Worm (Caenorhabditis elegans) whole organism, early embryonic: ENCODE data around the gene C03B1.4.

Experiments used
- B0310.2 ChIP-seq: sonication (generic microtip); optimal IDR thresholded peaks from 2 replicates; lab custom pipeline; 2016; ENCODE audit warnings: mild to moderate bottlenecking, missing genetic modification characterization, missing compliant biosample characterization
- F13C5.2 ChIP-seq: sonication (generic microtip); optimal IDR thresholded peaks from 2 replicates; lab custom pipeline; 2017; ENCODE audit warnings: mild to moderate bottlenecking, missing genetic modification characterization, inconsistent platforms, missing compliant biosample characterization
- aly-1 ChIP-seq: sonication (generic microtip); optimal IDR thresholded peaks from 2 replicates; lab custom pipeline; 2016; ENCODE audit warnings: missing genetic modification characterization, missing compliant biosample characterization
- ama-1 ChIP-seq: fragments of 150-350 bp; optimal IDR thresholded peaks from 2 replicates; lab custom pipeline; 2014
- ceh-13 ChIP-seq: fragments of 200-800 bp; sonication (Bioruptor generic); optimal IDR thresholded peaks from 2 replicates; lab custom pipeline; 2018; ENCODE audit warnings: mild to moderate bottlenecking, missing genetic modification characterization, missing compliant biosample characterization
- ceh-36 ChIP-seq: sonication (generic microtip); optimal IDR thresholded peaks from 2 replicates; lab custom pipeline; 2016; ENCODE audit warnings: missing genetic modification characterization, inconsistent platforms, missing compliant biosample characterization
- ets-7 ChIP-seq: sonication (generic microtip); optimal IDR thresholded peaks from 2 replicates; lab custom pipeline; 2016; ENCODE audit warnings: missing genotype, missing genetic modification characterization, missing compliant biosample characterization
- flt-1 ChIP-seq: fragments of 200-800 bp; sonication (Bioruptor generic); IDR thresholded peaks from 2 replicates; pipeline ENCODE4 v1.3.6; 2022; ENCODE audit warnings: missing genetic modification characterization, missing compliant biosample characterization
- hmbx-1 ChIP-seq: sonication (generic microtip); optimal IDR thresholded peaks from 2 replicates; lab custom pipeline; 2016; ENCODE audit warnings: mild to moderate bottlenecking, missing genetic modification characterization, missing compliant biosample characterization
- hmg-4 ChIP-seq: fragments of 200-800 bp; sonication (Bioruptor generic); optimal IDR thresholded peaks from 2 replicates; lab custom pipeline; 2018; ENCODE audit warnings: mild to moderate bottlenecking, missing genetic modification characterization, missing compliant biosample characterization
- hnd-1 ChIP-seq: sonication (generic microtip); optimal IDR thresholded peaks from 2 replicates; lab custom pipeline; 2016; ENCODE audit warnings: missing genetic modification characterization, missing compliant biosample characterization
- pes-1 ChIP-seq: fragments of 200-800 bp; sonication (Bioruptor generic); IDR thresholded peaks from 2 replicates; pipeline ENCODE4 v1.3.6; 2022; ENCODE audit warnings: missing genetic modification reagents, missing genetic modification characterization, missing compliant biosample characterization
- scrt-1 ChIP-seq: fragments of 200-800 bp; sonication (Bioruptor generic); IDR thresholded peaks from 2 replicates; pipeline ENCODE4 v1.3.6; 2022; ENCODE audit warnings: missing genetic modification characterization, missing compliant biosample characterization
- sea-1 ChIP-seq: fragments of 200-800 bp; sonication (Bioruptor generic); conservative IDR thresholded peaks from 2 replicates; pipeline ENCODE4 v1.3.6; 2022; ENCODE audit warnings: missing genetic modification characterization, missing compliant biosample characterization
- tbx-11 ChIP-seq: fragments of 200-800 bp; sonication (Bioruptor generic); IDR thresholded peaks from 2 replicates; pipeline ENCODE4 v1.3.6; 2022; ENCODE audit warnings: missing genetic modification characterization, missing compliant biosample characterization
- tbx-37 ChIP-seq: fragments of 200-800 bp; sonication (Bioruptor generic); conservative IDR thresholded peaks from 2 replicates; pipeline ENCODE4 v1.3.6; 2022; ENCODE audit warnings: missing genetic modification reagents, missing genetic modification characterization, missing compliant biosample characterization
- tra-4 ChIP-seq: sonication (generic microtip); optimal IDR thresholded peaks from 2 replicates; lab custom pipeline; 2017; ENCODE audit warnings: missing genetic modification characterization, missing compliant biosample characterization

The C03B1.4 gene

ce11 chrX:6360077-6360476 lies 4.2 kb upstream of the C03B1.4 start:
- no peak for TF ChIP-seq tra-4 (tag; lab: Kevin White, UChicago)
- no peak for TF ChIP-seq flt-1 (GFP tag; lab: Robert Waterston, UW)
- TF ChIP-seq tbx-37 (GFP tag; lab: Robert Waterston, UW): no peak
- no peak for TF ChIP-seq aly-1 (tag; lab: Kevin White, UChicago)
- TF ChIP-seq hmbx-1 (tag; lab: Kevin White, UChicago): no peak
- TF ChIP-seq sea-1 (GFP tag; lab: Robert Waterston, UW): no peak
- TF ChIP-seq scrt-1 (GFP tag; lab: Robert Waterston, UW): no peak
- no peak for TF ChIP-seq hmg-4 (GFP tag; lab: Kevin White, UChicago)
- TF ChIP-seq ceh-36: no peak
- TF ChIP-seq ama-1 (lab: Kevin White, UChicago): no peak
- no peak for TF ChIP-seq F13C5.2 (tag; lab: Kevin White, UChicago)
- TF ChIP-seq ceh-13 (GFP tag; lab: Kevin White, UChicago): no peak
- TF ChIP-seq hnd-1 (tag; lab: Kevin White, UChicago): no peak
- no peak for TF ChIP-seq tbx-11 (GFP tag; lab: Robert Waterston, UW)

- no peak for TF ChIP-seq ama-1 (lab: Kevin White, UChicago)
- no peak for TF ChIP-seq tbx-11 (GFP tag; lab: Robert Waterston, UW)
- no peak for TF ChIP-seq aly-1 (tag; lab: Kevin White, UChicago)
- no peak for TF ChIP-seq pes-1 (GFP tag; lab: Robert Waterston, UW)
- TF ChIP-seq sea-1 (GFP tag; lab: Robert Waterston, UW): no peak
- TF ChIP-seq hmg-4 (GFP tag; lab: Kevin White, UChicago): no peak
- no peak for TF ChIP-seq F13C5.2 (tag; lab: Kevin White, UChicago)
- no peak for TF ChIP-seq flt-1 (GFP tag; lab: Robert Waterston, UW)
- no peak for TF ChIP-seq B0310.2 (tag; lab: Kevin White, UChicago)
- no peak for TF ChIP-seq hnd-1 (tag; lab: Kevin White, UChicago)
- TF ChIP-seq tbx-37 (GFP tag; lab: Robert Waterston, UW): no peak
- TF ChIP-seq scrt-1 (GFP tag; lab: Robert Waterston, UW): no peak
Measured at ce11 chrX:6360658-6361057, 3.6 kb upstream of the C03B1.4 start, which contains the start of gene C03B1.14. Gene C03B1.14 (minus strand): TSS chrX:6360758.

ce11 chrX:6365715-6366114 lies 1.4 kb downstream of the C03B1.4 start, which contains the start of gene C03B1.3:
Gene C03B1.3 (plus strand): TSS chrX:6366015.
- no peak for TF ChIP-seq hnd-1 (tag; lab: Kevin White, UChicago)

DNA sequence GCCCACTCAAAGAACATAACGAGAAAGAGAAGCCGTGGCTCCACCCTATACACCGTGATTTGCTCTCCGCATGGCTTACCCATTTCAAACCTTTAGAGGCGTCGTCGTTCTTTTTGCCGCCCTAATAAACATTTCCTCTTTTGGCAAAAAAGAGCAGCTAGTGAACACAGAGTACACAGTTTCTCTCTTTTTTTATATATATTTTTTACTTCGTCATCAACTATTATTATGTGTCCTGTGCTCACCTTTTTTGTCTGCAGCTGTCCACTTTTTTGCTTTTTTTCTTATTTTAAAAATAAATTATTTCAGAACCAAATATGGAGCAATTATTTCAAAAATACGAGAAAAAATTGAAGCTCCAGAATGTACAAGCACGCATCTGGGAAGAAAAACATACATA lies 5.4 kb downstream of the C03B1.4 start, which contains the start of gene C03B1.2:
TSS of gene C03B1.2 (plus strand) at position 301 of the 400 bp plus-strand sequence.
- TF ChIP-seq sea-1 (GFP tag; lab: Robert Waterston, UW) (no peak), hmbx-1 (tag; lab: Kevin White, UChicago) (no peak), flt-1 (GFP tag; lab: Robert Waterston, UW) (no peak), scrt-1 (GFP tag; lab: Robert Waterston, UW) (no peak), hnd-1 (tag; lab: Kevin White, UChicago) (no peak), ets-7 (tag; lab: Kevin White, UChicago) (no peak), B0310.2 (tag; lab: Kevin White, UChicago) (no peak), pes-1 (GFP tag; lab: Robert Waterston, UW) (no peak), hmg-4 (GFP tag; lab: Kevin White, UChicago) (no peak), ceh-36 (no peak)

DNA sequence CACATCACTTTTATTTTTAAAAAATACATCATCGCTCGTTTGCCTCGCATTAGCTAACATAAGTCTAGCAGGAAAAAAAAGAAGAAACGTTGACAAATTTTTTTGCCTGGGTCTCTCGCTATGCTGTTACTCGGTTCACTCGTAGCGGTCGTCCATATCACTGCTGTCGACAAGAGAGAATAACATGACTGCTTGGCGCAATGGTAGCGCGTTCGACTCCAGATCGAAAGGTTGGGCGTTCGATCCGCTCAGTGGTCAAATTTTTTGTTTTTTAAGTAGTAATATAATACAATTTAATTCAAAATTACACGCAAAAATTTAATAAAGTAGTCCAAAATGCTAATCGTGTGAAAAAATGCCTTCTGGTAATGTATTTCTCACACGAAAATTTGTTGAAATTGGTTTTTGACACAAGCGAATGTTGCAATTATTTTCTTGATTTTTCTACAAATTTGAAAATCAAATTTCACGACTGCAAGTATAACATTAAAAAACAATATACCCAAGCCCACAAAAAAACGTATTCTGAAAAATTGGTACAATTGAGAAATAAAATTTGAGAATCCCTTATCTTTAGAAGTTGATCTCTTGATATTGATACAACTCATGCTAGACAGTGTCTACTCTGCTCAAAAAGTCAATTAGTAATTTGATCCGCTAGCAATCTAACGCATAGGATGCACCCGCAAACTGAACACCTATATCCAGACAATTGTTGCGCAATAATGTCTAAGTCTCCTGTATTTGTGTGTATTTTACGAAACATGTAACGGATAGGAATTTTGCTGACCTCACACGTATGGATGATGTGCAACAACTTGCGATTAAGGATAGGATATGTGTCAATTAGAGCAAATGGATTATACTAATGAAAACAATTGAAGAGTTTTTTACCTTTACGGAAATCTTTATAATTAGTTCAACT lies 7.2 kb downstream of the C03B1.4 start:
- TF ChIP-seq pes-1 (GFP tag; lab: Robert Waterston, UW) (peak; percentile 92), flt-1 (GFP tag; lab: Robert Waterston, UW) (peak; percentile 82), tbx-11 (GFP tag; lab: Robert Waterston, UW) (peak; percentile 88), ets-7 (tag; lab: Kevin White, UChicago) (no peak), aly-1 (tag; lab: Kevin White, UChicago) (peak; percentile 33), ama-1 (lab: Kevin White, UChicago) (no peak), ceh-36 (peak; percentile 81), sea-1 (GFP tag; lab: Robert Waterston, UW) (peak; percentile 79), F13C5.2 (tag; lab: Kevin White, UChicago) (peak; percentile 62), ceh-13 (GFP tag; lab: Kevin White, UChicago) (peak; percentile 73), B0310.2 (tag; lab: Kevin White, UChicago) (peak; percentile 58), hmg-4 (GFP tag; lab: Kevin White, UChicago) (peak; percentile 85), tra-4 (tag; lab: Kevin White, UChicago) (peak; percentile 28), hmbx-1 (tag; lab: Kevin White, UChicago) (peak; percentile 64), hnd-1 (tag; lab: Kevin White, UChicago) (peak; percentile 66), tbx-37 (GFP tag; lab: Robert Waterston, UW) (peak; percentile 90), scrt-1 (GFP tag; lab: Robert Waterston, UW) (peak; percentile 88)

DNA sequence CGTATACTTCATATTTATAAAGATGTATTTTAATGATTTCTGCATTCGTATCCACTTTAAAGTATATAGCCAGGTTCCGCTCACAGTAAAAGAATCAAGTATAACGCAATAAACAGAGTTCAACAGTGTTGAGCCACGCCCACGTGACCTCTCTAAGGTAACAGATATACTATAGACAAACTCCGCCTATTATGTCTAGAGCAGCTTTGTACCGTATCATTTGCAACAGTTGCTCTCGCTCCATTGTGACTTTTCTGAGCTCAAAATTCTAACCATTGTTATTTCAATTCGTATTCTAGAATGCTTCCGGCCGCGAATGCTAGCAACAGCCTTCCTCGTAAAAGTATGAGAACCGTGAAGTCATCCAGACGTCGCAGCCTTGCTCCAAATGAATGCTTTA lies 9.1 kb downstream of the C03B1.4 start, which contains the start of gene C03B1.17:
TSS of gene C03B1.17 (plus strand) at position 301 of the 400 bp plus-strand sequence.
- TF ChIP-seq aly-1 (tag; lab: Kevin White, UChicago) (no peak), sea-1 (GFP tag; lab: Robert Waterston, UW) (no peak), scrt-1 (GFP tag; lab: Robert Waterston, UW) (no peak), flt-1 (GFP tag; lab: Robert Waterston, UW) (no peak), tra-4 (tag; lab: Kevin White, UChicago) (no peak), pes-1 (GFP tag; lab: Robert Waterston, UW) (no peak), ama-1 (lab: Kevin White, UChicago) (no peak), ceh-13 (GFP tag; lab: Kevin White, UChicago) (no peak), F13C5.2 (tag; lab: Kevin White, UChicago) (no peak), hmg-4 (GFP tag; lab: Kevin White, UChicago) (no peak), B0310.2 (tag; lab: Kevin White, UChicago) (no peak), tbx-37 (GFP tag; lab: Robert Waterston, UW) (no peak), hnd-1 (tag; lab: Kevin White, UChicago) (no peak), hmbx-1 (tag; lab: Kevin White, UChicago) (no peak), ets-7 (tag; lab: Kevin White, UChicago) (no peak), ceh-36 (no peak)
